Fruit fly (Drosophila melanogaster) whole organism, pupa: Measurements from ENCODE around the gene mTTF.

Experiments used
- CG10348 ChIP-seq: fragments of 200-800 bp; sonication (Bioruptor generic); IDR thresholded peaks from 2 replicates; pipeline ENCODE4 v1.3.6; 2022; ENCODE audit warnings: missing biosample characterization, missing genetic modification characterization
- CG14655 ChIP-seq: fragments of 200-800 bp; sonication (Bioruptor generic); optimal IDR thresholded peaks from 3 replicates; lab custom pipeline; 2017; ENCODE audit warnings: mild to moderate bottlenecking, missing biosample characterization, missing genetic modification reagents, missing genetic modification characterization
- CG32121 ChIP-seq: fragments of 200-800 bp; sonication (Bioruptor generic); IDR thresholded peaks from 2 replicates; pipeline ENCODE4 v1.3.6; 2022; ENCODE audit warnings: missing biosample characterization, missing genetic modification characterization
- CG9948 ChIP-seq: fragments of 200-800 bp; sonication (Bioruptor generic); optimal IDR thresholded peaks from 2 replicates; lab custom pipeline; 2018; ENCODE audit warnings: missing biosample characterization, mild to moderate bottlenecking, missing genetic modification characterization, moderate library complexity
- D1 ChIP-seq: fragments of 200-800 bp; sonication (Bioruptor generic); optimal IDR thresholded peaks from 2 replicates; lab custom pipeline; 2018; ENCODE audit warnings: missing biosample characterization, mild to moderate bottlenecking, missing genetic modification characterization, moderate library complexity
- EcR ChIP-seq: fragments of 200-800 bp; sonication (Bioruptor generic); optimal IDR thresholded peaks from 3 replicates; lab custom pipeline; 2019; ENCODE audit warnings: missing biosample characterization, missing genetic modification characterization, mild to moderate bottlenecking, moderate library complexity, missing genetic modification reagents
- Pif1A ChIP-seq: fragments of 200-800 bp; sonication (Bioruptor generic); optimal IDR thresholded peaks from 3 replicates; lab custom pipeline; 2016; ENCODE audit warnings: missing biosample characterization, missing genetic modification characterization
- Snoo ChIP-seq: fragments of 200-800 bp; sonication (Bioruptor generic); optimal IDR thresholded peaks from 3 replicates; lab custom pipeline; 2017; ENCODE audit warnings: missing biosample characterization, mild to moderate bottlenecking, missing genetic modification characterization, inconsistent platforms
- gl ChIP-seq: fragments of 200-800 bp; sonication (Bioruptor generic); optimal IDR thresholded peaks from 2 replicates; lab custom pipeline; 2018; ENCODE audit warnings: missing biosample characterization, mild to moderate bottlenecking, missing genetic modification characterization

dm6 chr2L:14356279-14356678, 7.7 kb upstream of the mTTF start:
- TF ChIP-seq CG32121 (GFP tag; lab: Robert Waterston, UW) (no peak), EcR (GFP tag; lab: Kevin White, UChicago) (no peak), CG9948 (tag; lab: Kevin White, UChicago) (no peak), D1 (no peak), gl (no peak), CG10348 (GFP tag; lab: Robert Waterston, UW) (no peak), Snoo (no peak), Pif1A (GFP tag; lab: Kevin White, UChicago) (no peak), CG14655 (GFP tag; lab: Kevin White, UChicago) (no peak)
